Worm (Caenorhabditis elegans) whole organism, L4 larva: ENCODE data around the gene K03A11.1.

Source experiments
- F26F4.8 ChIP-seq: fragments of 200-800 bp; sonication (Bioruptor generic); conservative IDR thresholded peaks from 2 replicates; pipeline ENCODE4 v1.3.6; 2022; ENCODE audit warnings: missing genetic modification characterization, missing compliant biosample characterization
- F37D6.2 ChIP-seq: sonication (generic microtip); optimal IDR thresholded peaks from 2 replicates; lab custom pipeline; 2016; ENCODE audit warnings: mild to moderate bottlenecking, missing genetic modification characterization, missing compliant biosample characterization
- T20F7.1 ChIP-seq: fragments of 200-800 bp; sonication (Bioruptor generic); optimal IDR thresholded peaks from 2 replicates; lab custom pipeline; 2018; ENCODE audit warnings: mild to moderate bottlenecking, missing genetic modification characterization, missing compliant biosample characterization
- Y5F2A.4 ChIP-seq: fragments of 200-800 bp; sonication (Bioruptor generic); optimal IDR thresholded peaks from 2 replicates; lab custom pipeline; 2018; ENCODE audit warnings: mild to moderate bottlenecking, missing genetic modification characterization, missing compliant biosample characterization
- ZK546.5 ChIP-seq, 2 experiments: sonication (generic microtip); optimal IDR thresholded peaks; 2 replicates each; lab custom pipeline; 2017; ENCODE audit warnings: missing biosample characterization in 2 of 2, missing genetic modification characterization in 2 of 2
- aha-1 ChIP-seq: fragments of 150-350 bp; peaks from one replicate; lab custom pipeline; 2014; ENCODE audit warnings: missing biosample characterization, missing genetic modification characterization
- ceh-32 ChIP-seq: sonication (generic microtip); optimal IDR thresholded peaks from 2 replicates; lab custom pipeline; 2016; ENCODE audit warnings: mild to moderate bottlenecking, missing genetic modification characterization, missing compliant biosample characterization; ENCODE audit not compliant: poor library complexity
- ceh-82 ChIP-seq: sonication (generic microtip); optimal IDR thresholded peaks from 2 replicates; lab custom pipeline; 2017; ENCODE audit warnings: missing biosample characterization, missing genetic modification characterization
- ces-1 ChIP-seq: fragments of 150-350 bp; sonication (generic microtip); optimal IDR thresholded peaks from 4 replicates; lab custom pipeline; 2014; ENCODE audit warnings: missing biosample characterization, missing genetic modification reagents, missing genetic modification characterization
- cey-2 ChIP-seq: sonication (generic microtip); optimal IDR thresholded peaks from 3 replicates; lab custom pipeline; 2017; ENCODE audit warnings: missing genetic modification characterization, mild to moderate bottlenecking, missing compliant biosample characterization, antibody characterized with exemption, borderline replicate concordance; ENCODE audit not compliant: insufficient read depth
- ctbp-1 ChIP-seq: fragments of 200-800 bp; sonication (Bioruptor generic); IDR thresholded peaks from 2 replicates; pipeline ENCODE4 v1.3.6; 2022; ENCODE audit warnings: missing genetic modification reagents, missing genetic modification characterization, missing compliant biosample characterization
- daf-16 ChIP-seq, 3 experiments: sonication (generic microtip); optimal IDR thresholded peaks; 2 replicates each; lab custom pipeline; 2016 to 2017; ENCODE audit warnings: missing genetic modification characterization in 3 of 3, missing genetic modification reagents in 3 of 3, mild to moderate bottlenecking in 2 of 3, missing compliant biosample characterization in 2 of 3, missing biosample characterization in 1 of 3, moderate library complexity in 1 of 3
- dmd-6 ChIP-seq: fragments of 200-800 bp; sonication (Bioruptor generic); IDR thresholded peaks from 2 replicates; pipeline ENCODE4 v1.3.6; 2022; ENCODE audit warnings: missing genetic modification reagents, missing genetic modification characterization, missing compliant biosample characterization
- dpl-1 ChIP-seq: fragments of 150-350 bp; optimal IDR thresholded peaks from 2 replicates; lab custom pipeline; 2014; ENCODE audit warnings: missing biosample characterization, missing genetic modification reagents, missing genetic modification characterization
- egl-27 ChIP-seq: sonication (generic microtip); optimal IDR thresholded peaks from 3 replicates; lab custom pipeline; 2017; ENCODE audit warnings: missing biosample characterization, missing genetic modification reagents, missing genetic modification characterization
- egl-43 ChIP-seq: fragments of 200-800 bp; sonication (Bioruptor generic); IDR thresholded peaks from 2 replicates; pipeline ENCODE4 v1.3.6; 2022; ENCODE audit warnings: missing genetic modification reagents, missing genetic modification characterization, missing compliant biosample characterization
- fkh-10 ChIP-seq: fragments of 150-350 bp; optimal IDR thresholded peaks from 2 replicates; lab custom pipeline; 2014; ENCODE audit warnings: missing biosample characterization, missing genetic modification reagents, missing genetic modification characterization
- fos-1 ChIP-seq: fragments of 150-350 bp; optimal IDR thresholded peaks from 2 replicates; lab custom pipeline; 2014; ENCODE audit warnings: missing biosample characterization, missing genetic modification characterization
- hif-1 ChIP-seq, 2 experiments: sonication (generic microtip); optimal IDR thresholded peaks; 2 replicates each; lab custom pipeline; 2016 to 2017; ENCODE audit warnings: missing compliant biosample characterization in 2 of 2, missing genetic modification characterization in 2 of 2, missing genetic modification reagents in 2 of 2, missing genotype in 2 of 2, mild to moderate bottlenecking in 1 of 2
- hmg-1.1 ChIP-seq: fragments of 200-800 bp; sonication (Bioruptor generic); IDR thresholded peaks from 2 replicates; pipeline ENCODE4 v1.3.6; 2022; ENCODE audit warnings: missing genetic modification reagents, missing genetic modification characterization, missing compliant biosample characterization
- lim-7 ChIP-seq: fragments of 200-800 bp; sonication (Bioruptor generic); IDR thresholded peaks from 2 replicates; pipeline ENCODE4 v1.3.6; 2022; ENCODE audit warnings: missing genetic modification characterization, missing compliant biosample characterization
- lin-1 ChIP-seq: fragments of 200-800 bp; sonication (Bioruptor generic); IDR thresholded peaks from 2 replicates; pipeline ENCODE4 v1.3.6; 2022; ENCODE audit warnings: missing genetic modification reagents, missing genetic modification characterization, missing compliant biosample characterization
- lin-29 ChIP-seq: fragments of 200-800 bp; sonication (Bioruptor generic); IDR thresholded peaks from 2 replicates; pipeline ENCODE4 v1.3.6; 2022; ENCODE audit warnings: missing genetic modification reagents, missing genetic modification characterization, missing compliant biosample characterization
- lin-38 ChIP-seq: fragments of 200-800 bp; sonication (Bioruptor generic); IDR thresholded peaks from 2 replicates; pipeline ENCODE4 v1.3.6; 2022; ENCODE audit warnings: missing genetic modification reagents, missing genetic modification characterization, missing compliant biosample characterization
- lin-39 ChIP-seq: fragments of 150-350 bp; optimal IDR thresholded peaks from 2 replicates; lab custom pipeline; 2014; ENCODE audit warnings: missing biosample characterization, missing genetic modification reagents, missing genetic modification characterization
- lir-3 ChIP-seq: sonication (generic microtip); optimal IDR thresholded peaks from 2 replicates; lab custom pipeline; 2016; ENCODE audit warnings: mild to moderate bottlenecking, missing genetic modification characterization, missing compliant biosample characterization
- mdl-1 ChIP-seq, 2 experiments: fragments of 150-350 bp in 1 of 2; sonication (generic microtip) in 1 of 2; optimal IDR thresholded peaks; 2 replicates each; lab custom pipeline; 2014 to 2017; ENCODE audit warnings: missing biosample characterization in 2 of 2, missing genetic modification characterization in 2 of 2
- mes-2 ChIP-seq: sonication (generic microtip); optimal IDR thresholded peaks from 2 replicates; lab custom pipeline; 2016; ENCODE audit warnings: missing genotype, mild to moderate bottlenecking, missing genetic modification characterization, missing compliant biosample characterization; ENCODE audit not compliant: poor library complexity, severe bottlenecking
- mxl-2 ChIP-seq: fragments of 200-800 bp; sonication (Bioruptor generic); conservative IDR thresholded peaks from 2 replicates; pipeline ENCODE4 v1.3.6; 2022; ENCODE audit warnings: missing genetic modification reagents, missing genetic modification characterization, missing compliant biosample characterization
- nhr-102 ChIP-seq: sonication (generic microtip); optimal IDR thresholded peaks from 2 replicates; lab custom pipeline; 2016; ENCODE audit warnings: mild to moderate bottlenecking, missing genetic modification characterization, moderate library complexity, missing compliant biosample characterization
- nhr-11 ChIP-seq: fragments of 150-350 bp; optimal IDR thresholded peaks from 2 replicates; lab custom pipeline; 2014; ENCODE audit warnings: missing biosample characterization, missing genetic modification characterization
- nhr-237 ChIP-seq: sonication (generic microtip); optimal IDR thresholded peaks from 2 replicates; lab custom pipeline; 2017; ENCODE audit warnings: missing biosample characterization, missing genetic modification characterization
- nhr-41 ChIP-seq: fragments of 200-800 bp; sonication (Bioruptor generic); IDR thresholded peaks from 2 replicates; pipeline ENCODE4 v1.3.6; 2022; ENCODE audit warnings: missing genetic modification reagents, missing genetic modification characterization, missing compliant biosample characterization
- pha-4 ChIP-seq, 2 experiments: fragments of 150-350 bp in 1 of 2; fragments of 200-800 bp in 1 of 2; sonication (Bioruptor generic) in 1 of 2; IDR thresholded peaks in 1 of 2; optimal IDR thresholded peaks in 1 of 2; 2 replicates each; pipeline versions ENCODE4 v1.3.6 to Lab custom; 2014 to 2022; ENCODE audit warnings: missing genetic modification characterization in 2 of 2, missing genetic modification reagents in 2 of 2, missing biosample characterization in 1 of 2, missing compliant biosample characterization in 1 of 2
- php-3 ChIP-seq: fragments of 200-800 bp; sonication (Bioruptor generic); IDR thresholded peaks from 2 replicates; pipeline ENCODE4 v1.3.6; 2022; ENCODE audit warnings: missing genetic modification reagents, missing genetic modification characterization, missing compliant biosample characterization
- saeg-2 ChIP-seq: fragments of 200-800 bp; sonication (Bioruptor generic); IDR thresholded peaks from 2 replicates; pipeline ENCODE4 v1.3.6; 2022; ENCODE audit warnings: missing genetic modification reagents, missing genetic modification characterization, missing compliant biosample characterization
- skn-1 ChIP-seq: fragments of 150-350 bp; optimal IDR thresholded peaks from 2 replicates; lab custom pipeline; 2014; ENCODE audit warnings: missing biosample characterization, missing genetic modification characterization
- snpc-1.2 ChIP-seq: fragments of 200-800 bp; sonication (Bioruptor generic); IDR thresholded peaks from 2 replicates; pipeline ENCODE4 v1.3.6; 2022; ENCODE audit warnings: missing genetic modification reagents, missing genetic modification characterization, missing compliant biosample characterization
- spr-1 ChIP-seq: sonication (generic microtip); optimal IDR thresholded peaks from 2 replicates; lab custom pipeline; 2016; ENCODE audit warnings: mild to moderate bottlenecking, missing genetic modification characterization, missing compliant biosample characterization
- tag-97 ChIP-seq: fragments of 200-800 bp; sonication (Bioruptor generic); IDR thresholded peaks from 2 replicates; pipeline ENCODE4 v1.3.6; 2022; ENCODE audit warnings: missing genetic modification characterization, missing compliant biosample characterization
- tra-1 ChIP-seq: fragments of 200-800 bp; sonication (Bioruptor generic); IDR thresholded peaks from 2 replicates; pipeline ENCODE4 v1.3.6; 2022; ENCODE audit warnings: missing genetic modification reagents, missing genetic modification characterization, missing compliant biosample characterization
- unc-130 ChIP-seq: sonication (generic microtip); optimal IDR thresholded peaks from 2 replicates; lab custom pipeline; 2016; ENCODE audit warnings: missing genetic modification reagents, missing genetic modification characterization, missing compliant biosample characterization
- unc-39 ChIP-seq: sonication (generic microtip); optimal IDR thresholded peaks from 2 replicates; lab custom pipeline; 2017; ENCODE audit warnings: missing biosample characterization, missing genetic modification characterization
- unc-62 ChIP-seq, 3 experiments: fragments of 150-350 bp in 1 of 3; sonication (generic microtip); optimal IDR thresholded peaks in 2 of 3; peaks in 1 of 3; 1 replicate in 1 of 3; 2 replicates in 2 of 3; lab custom pipeline; 2014 to 2017; ENCODE audit warnings: missing biosample characterization in 3 of 3, missing genetic modification characterization in 3 of 3, missing genetic modification reagents in 3 of 3, missing genotype in 1 of 3
- vab-7 ChIP-seq: fragments of 200-800 bp; sonication (Bioruptor generic); IDR thresholded peaks from 2 replicates; pipeline ENCODE4 v1.3.6; 2022; ENCODE audit warnings: missing genetic modification reagents, missing genetic modification characterization, missing compliant biosample characterization
- zfp-2 ChIP-seq: sonication (generic microtip); optimal IDR thresholded peaks from 2 replicates; lab custom pipeline; 2016; ENCODE audit warnings: mild to moderate bottlenecking, missing genetic modification characterization, missing compliant biosample characterization
- zfp-3 ChIP-seq: fragments of 200-800 bp; sonication (Bioruptor generic); conservative IDR thresholded peaks from 2 replicates; pipeline ENCODE4 v1.3.6; 2022; ENCODE audit warnings: missing genetic modification reagents, missing genetic modification characterization, missing compliant biosample characterization

K03A11.1 gene

DNA sequence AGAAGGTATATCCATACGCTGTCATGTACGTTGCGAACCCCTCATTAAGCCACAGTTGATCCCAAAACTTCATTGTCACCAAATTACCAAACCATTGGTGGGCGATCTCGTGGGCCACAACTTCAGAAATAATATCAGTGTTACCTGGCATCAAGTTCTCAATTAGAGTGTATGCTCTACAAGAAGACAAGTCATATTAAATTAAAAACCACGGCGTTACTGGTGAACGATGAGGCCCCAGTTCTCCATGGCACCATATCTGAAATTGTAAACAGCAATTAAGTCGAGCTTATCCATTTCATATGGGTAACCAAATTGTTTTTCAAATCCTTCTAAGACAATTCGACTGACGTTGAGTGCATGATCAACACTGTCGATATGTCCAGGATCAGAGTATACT lies 51.3 kb downstream of the K03A11.1 start:
- TF ChIP-seq ceh-82 = no peak
- TF ChIP-seq unc-62 (GFP tag; optimal IDR thresholded peaks at IDR 0.05 in 1 of 2; lab: Kevin White, UChicago) = peak in 1 of 2 experiments; percentile 91
- no peak for TF ChIP-seq unc-62 (tag; optimal IDR thresholded peaks at IDR 0.05; lab: Kevin White, UChicago)
- TF ChIP-seq, all 104 proteins: peak for 1

ce11 chrX:13104966-13105365 lies 53.5 kb downstream of the K03A11.1 start, which contains the start of gene F17H10.1:
Gene F17H10.1 (plus strand): TSS chrX:13105241.
- TF ChIP-seq hmg-1.1 (GFP tag; lab: Robert Waterston, UW) (peak; percentile 77), ces-1 (GFP tag; lab: Kevin White, UChicago) (no peak), ctbp-1 (peak; percentile 46; the same call in 1 of the 2 replicates), mxl-2 (peak; percentile 68), egl-27 (tag; lab: Kevin White, UChicago) (no peak), unc-62 (GFP tag; optimal IDR thresholded peaks at IDR 0.05 in 1 of 2; lab: Kevin White, UChicago) (no peak), unc-62 (tag; optimal IDR thresholded peaks at IDR 0.05; lab: Kevin White, UChicago) (no peak), daf-16 (GFP tag; optimal IDR thresholded peaks at IDR 0.05; lab: Kevin White, UChicago) (peak; percentile 62 to 84), daf-16 (tag; optimal IDR thresholded peaks at IDR 0.05; lab: Kevin White, UChicago) (peak; percentile 92), dpl-1 (GFP tag; lab: Kevin White, UChicago) (peak; percentile 40), F37D6.2 (no peak), F26F4.8 (no peak), lin-39 (tag; lab: Kevin White, UChicago) (no peak), nhr-41 (GFP tag; lab: Robert Waterston, UW) (peak; percentile 82), tag-97 (GFP tag; lab: Robert Waterston, UW) (no peak), mdl-1 (tag; optimal IDR thresholded peaks at IDR 0.05; lab: Kevin White, UChicago) (peak; percentile 96 to 99), pha-4 (GFP tag; IDR thresholded peaks at IDR 0.05; lab: Robert Waterston, UW) (no peak), pha-4 (tag; optimal IDR thresholded peaks at IDR 0.05; lab: Kevin White, UChicago) (no peak), ceh-32 (tag; lab: Kevin White, UChicago) (no peak), Y5F2A.4 (no peak), fos-1 (tag; lab: Kevin White, UChicago) (no peak), lin-38 (no peak), unc-130 (no peak), mes-2 (tag; lab: Kevin White, UChicago) (peak; percentile 91), lim-7 (no peak), lir-3 (tag; lab: Kevin White, UChicago) (no peak), lin-29 (GFP tag; lab: Robert Waterston, UW) (no peak), nhr-237 (tag; lab: Kevin White, UChicago) (no peak), snpc-1.2 (GFP tag; lab: Robert Waterston, UW) (no peak), vab-7 (GFP tag; lab: Robert Waterston, UW) (no peak), T20F7.1 (GFP tag; lab: Kevin White, UChicago) (peak; percentile 70), egl-43 (GFP tag; lab: Robert Waterston, UW) (no peak), php-3 (GFP tag; lab: Robert Waterston, UW) (peak; percentile 82), aha-1 (tag; lab: Kevin White, UChicago) (peak; percentile 98), tra-1 (GFP tag; lab: Robert Waterston, UW) (peak; percentile 93), zfp-3 (GFP tag; lab: Robert Waterston, UW) (peak; percentile 91), saeg-2 (GFP tag; lab: Robert Waterston, UW) (peak; percentile 50; the same call in 1 of the 2 replicates), fkh-10 (GFP tag; lab: Kevin White, UChicago) (no peak), dmd-6 (GFP tag; lab: Robert Waterston, UW) (peak; percentile 97), spr-1 (peak; percentile 48), cey-2 (tag; lab: Kevin White, UChicago) (no peak), ZK546.5 (tag; optimal IDR thresholded peaks at IDR 0.05; lab: Kevin White, UChicago) (no peak), lin-1 (GFP tag; lab: Robert Waterston, UW) (peak; percentile 90), zfp-2 (tag; lab: Kevin White, UChicago) (no peak), nhr-102 (peak; percentile 73), nhr-11 (tag; lab: Kevin White, UChicago) (peak; percentile 84), skn-1 (tag; lab: Kevin White, UChicago) (no peak), unc-39 (tag; lab: Kevin White, UChicago) (no peak), hif-1 (tag; optimal IDR thresholded peaks at IDR 0.05; lab: Kevin White, UChicago) (peak; percentile 77 to 98)
